Fruit fly (Drosophila melanogaster): ENCODE measurements around the gene Mt2.

The Mt2 gene

DNA sequence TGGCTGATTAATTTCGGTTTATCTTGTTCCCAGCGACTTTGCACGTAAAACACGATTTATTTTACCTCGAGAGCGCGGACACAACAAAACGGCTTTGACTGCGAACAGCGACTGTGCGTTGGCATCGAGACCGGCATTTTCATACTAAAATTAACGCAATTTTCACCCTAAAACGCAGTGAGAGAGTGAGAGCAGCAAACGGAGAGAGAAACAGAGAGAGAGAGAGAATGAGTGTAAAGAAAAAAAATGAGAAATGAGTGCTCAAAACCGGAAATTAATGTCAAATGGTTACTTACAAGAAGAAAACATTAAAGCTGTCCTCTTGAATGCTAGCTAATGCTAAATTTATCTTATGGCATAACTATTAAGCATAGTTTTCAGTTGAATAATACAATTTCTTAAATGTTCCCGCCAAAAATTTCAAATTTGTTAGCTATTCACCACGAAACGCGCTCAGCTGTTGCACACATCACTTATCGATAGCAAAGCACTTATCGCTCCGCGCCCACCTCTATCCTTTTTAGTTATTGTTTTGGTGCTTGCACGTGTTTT is 40.4 kb upstream of the Mt2 start, which contains the start of the genes JhI-21, RpL7-like and CG34164 (continued):
- TF ChIP-seq Deaf1 (tag; optimal IDR thresholded peaks at IDR 0.05) (no peak), zfh1 (GFP tag; IDR thresholded peaks at IDR 0.05) (peak; percentile 30; the same call in 1 of the 3 replicates), Lim3 (GFP tag; IDR thresholded peaks at IDR 0.05) (no peak), Dfd (GFP tag; optimal IDR thresholded peaks at IDR 0.05) (no peak), lab (GFP tag; optimal IDR thresholded peaks at IDR 0.05) (no peak), ftz-f1 (GFP tag; optimal IDR thresholded peaks at IDR 0.05) (no peak), tx (GFP tag; optimal IDR thresholded peaks at IDR 0.05) (no peak), Asciz (GFP tag; optimal IDR thresholded peaks at IDR 0.05) (no peak), NC2β (GFP tag; optimal IDR thresholded peaks at IDR 0.05) (no peak), Sry-δ (GFP tag; optimal IDR thresholded peaks at IDR 0.05) (peak; percentile 95), cg (GFP tag; optimal IDR thresholded peaks at IDR 0.05) (no peak), usp (GFP tag; optimal IDR thresholded peaks at IDR 0.05) (no peak), sc (optimal IDR thresholded peaks at IDR 0.05) (no peak), sc (GFP tag; optimal IDR thresholded peaks at IDR 0.05) (no peak), CG16863 (GFP tag; optimal IDR thresholded peaks at IDR 0.05) (no peak), CG34224 (GFP tag; IDR thresholded peaks at IDR 0.05; ENCODE audit: partially characterized antibody) (peak; percentile 65; the same call in 1 of the 3 replicates), CkIIα-i1 (GFP tag; IDR thresholded peaks at IDR 0.05) (no peak), CG12942 (GFP tag; optimal IDR thresholded peaks at IDR 0.05) (no peak), corto (GFP tag; optimal IDR thresholded peaks at IDR 0.05) (no peak), CG42726 (GFP tag; IDR thresholded peaks at IDR 0.05; ENCODE audit: partially characterized antibody) (peak; percentile 49; the same call in 1 of the 2 replicates), MTF-1 (GFP tag; optimal IDR thresholded peaks at IDR 0.05; ENCODE audit: borderline replicate concordance) (no peak), CG1832 (GFP tag; optimal IDR thresholded peaks at IDR 0.05) (no peak), NC2α (GFP tag; optimal IDR thresholded peaks at IDR 0.05) (no peak), tap (tag; optimal IDR thresholded peaks at IDR 0.05) (no peak), knrl (GFP tag; IDR thresholded peaks at IDR 0.05; ENCODE audit: partially characterized antibody) (peak; percentile 62), mirr (GFP tag; optimal IDR thresholded peaks at IDR 0.05) (no peak), gro (GFP tag; optimal IDR thresholded peaks at IDR 0.05) (peak; percentile 44), dati (GFP tag; IDR thresholded peaks at IDR 0.05) (no peak), CG10267 (tag; optimal IDR thresholded peaks at IDR 0.05) (peak; percentile 65), Jarid2 (GFP tag; optimal IDR thresholded peaks at IDR 0.05) (peak; percentile 77), Sox102F (GFP tag; optimal IDR thresholded peaks at IDR 0.05) (no peak), CG12391 (tag; optimal IDR thresholded peaks at IDR 0.05) (no peak), maf-S (GFP tag; optimal IDR thresholded peaks at IDR 0.05) (no peak), tup (GFP tag; optimal IDR thresholded peaks at IDR 0.05) (no peak), H2.0 (GFP tag; IDR thresholded peaks at IDR 0.05) (no peak), Drgx (GFP tag; IDR thresholded peaks at IDR 0.05) (0 out of 2 replicates have a peak, but pooled peaks have one; percentile 18), Oaz (GFP tag; IDR thresholded peaks at IDR 0.05) (no peak), Usf (GFP tag; optimal IDR thresholded peaks at IDR 0.05) (no peak), Sry-β (GFP tag; optimal IDR thresholded peaks at IDR 0.05) (no peak), Hr3 (GFP tag; optimal IDR thresholded peaks at IDR 0.05) (no peak), CG30020 (tag; optimal IDR thresholded peaks at IDR 0.05) (peak; percentile 2), Poxn (GFP tag; IDR thresholded peaks at IDR 0.05) (no peak), fu2 (GFP tag; optimal IDR thresholded peaks at IDR 0.05) (no peak), Hmx (GFP tag; optimal IDR thresholded peaks at IDR 0.05) (no peak), gfzf (GFP tag; optimal IDR thresholded peaks at IDR 0.05) (peak; percentile 23), CG4404 (GFP tag; IDR thresholded peaks at IDR 0.05) (no peak), fru (optimal IDR thresholded peaks at IDR 0.05) (no peak), HLH3B (GFP tag; IDR thresholded peaks at IDR 0.05) (no peak), CG14860 (GFP tag; IDR thresholded peaks at IDR 0.05; ENCODE audit: partially characterized antibody) (no peak), Bteb2 (GFP tag; optimal IDR thresholded peaks at IDR 0.05) (peak; percentile 13), CG14014 (GFP tag; IDR thresholded peaks at IDR 0.05) (no peak)
